Fruit fly (Drosophila melanogaster): ENCODE measurements around the gene CG6296.

Gene CG6296

dm6 chr3R:26953478-26953874 is 51.8 kb downstream of the CG6296 start:
- TF ChIP-seq CG7368 (GFP tag; optimal IDR thresholded peaks at IDR 0.05) (peak; percentile 94), Ets96B (tag; optimal IDR thresholded peaks at IDR 0.05) (peak; percentile 91), dac (GFP tag; optimal IDR thresholded peaks at IDR 0.05) (peak; percentile 95), esn (GFP tag; optimal IDR thresholded peaks at IDR 0.05) (peak; percentile 53), CG8119 (GFP tag; IDR thresholded peaks at IDR 0.05) (peak; percentile 97), eg (GFP tag; IDR thresholded peaks at IDR 0.05) (peak; percentile 93), Sox102F (GFP tag; optimal IDR thresholded peaks at IDR 0.05) (no peak), ss (GFP tag; optimal IDR thresholded peaks at IDR 0.05) (peak in 1 of 2 experiments; percentile 68), CG6163 (GFP tag; IDR thresholded peaks at IDR 0.05) (peak; percentile 87), Hr38 (GFP tag; optimal IDR thresholded peaks at IDR 0.05) (peak; percentile 73), CG6792 (GFP tag; optimal IDR thresholded peaks at IDR 0.05) (peak; percentile 81), Smox (GFP tag; optimal IDR thresholded peaks at IDR 0.05) (peak; percentile 74), lz (GFP tag; optimal IDR thresholded peaks at IDR 0.05) (peak; percentile 77), Lpt (GFP tag; optimal IDR thresholded peaks at IDR 0.05) (peak; percentile 89), CG11762 (GFP tag; optimal IDR thresholded peaks at IDR 0.05; ENCODE audit: insufficient read depth) (peak; percentile 95), CG16779 (tag; optimal IDR thresholded peaks at IDR 0.05) (peak; percentile 64), fd59A (GFP tag; optimal IDR thresholded peaks at IDR 0.05) (peak; percentile 90), pdm3 (GFP tag; optimal IDR thresholded peaks at IDR 0.05) (peak; percentile 97), fkh (GFP tag; optimal IDR thresholded peaks at IDR 0.05) (no peak), CG15336 (GFP tag; IDR thresholded peaks at IDR 0.05) (peak; percentile 96), CG11902 (GFP tag; optimal IDR thresholded peaks at IDR 0.05) (peak; percentile 72), CG31627 (GFP tag; optimal IDR thresholded peaks at IDR 0.05) (peak; percentile 81), CG4318 (GFP tag; optimal IDR thresholded peaks at IDR 0.05) (peak; percentile 93), fd85E (GFP tag; optimal IDR thresholded peaks at IDR 0.05) (peak; percentile 83), cyc (GFP tag; optimal IDR thresholded peaks at IDR 0.05) (peak; percentile 73), vri (GFP tag; optimal IDR thresholded peaks at IDR 0.05) (no peak), Hr39 (GFP tag; optimal IDR thresholded peaks at IDR 0.05) (peak; percentile 75), CG3919 (GFP tag; optimal IDR thresholded peaks at IDR 0.05) (peak; percentile 94), salr (GFP tag; optimal IDR thresholded peaks at IDR 0.05) (peak; percentile 93 to 97), CG8319 (GFP tag; optimal IDR thresholded peaks at IDR 0.05) (peak; percentile 90), CG10669 (GFP tag; optimal IDR thresholded peaks at IDR 0.05) (peak; percentile 94), Eip78C (GFP tag) (peak; percentile 99), Sox15 (GFP tag; optimal IDR thresholded peaks at IDR 0.05) (peak; percentile 88), CG3032 (tag; optimal IDR thresholded peaks at IDR 0.05) (peak; percentile 92), CG10631 (GFP tag; optimal IDR thresholded peaks at IDR 0.05) (peak; percentile 78), Hr4 (GFP tag; optimal IDR thresholded peaks at IDR 0.05) (peak; percentile 97), Ets21C (GFP tag; optimal IDR thresholded peaks at IDR 0.05) (peak; percentile 48), dsx (GFP tag; optimal IDR thresholded peaks at IDR 0.05; ENCODE audit: poor library complexity, severe bottlenecking) (peak; percentile 86), svp (GFP tag) (peak; percentile 84), CG8632 (GFP tag; optimal IDR thresholded peaks at IDR 0.05) (peak; percentile 78), CG11294 (GFP tag; IDR thresholded peaks at IDR 0.05) (peak; percentile 89), Blimp-1 (GFP tag; optimal IDR thresholded peaks at IDR 0.05) (no peak), topi (GFP tag; optimal IDR thresholded peaks at IDR 0.05) (peak; percentile 81), CG34406 (GFP tag; optimal IDR thresholded peaks at IDR 0.05) (peak; percentile 65), CG6854 (GFP tag; optimal IDR thresholded peaks at IDR 0.05) (no peak), Met (GFP tag; optimal IDR thresholded peaks at IDR 0.05) (peak; percentile 20), OdsH (GFP tag; optimal IDR thresholded peaks at IDR 0.05) (peak; percentile 97), CG6808 (GFP tag; optimal IDR thresholded peaks at IDR 0.05) (peak; percentile 87), acj6 (GFP tag; optimal IDR thresholded peaks at IDR 0.05) (peak; percentile 94), net (GFP tag; optimal IDR thresholded peaks at IDR 0.05) (peak; percentile 95), CG32006 (GFP tag; optimal IDR thresholded peaks at IDR 0.05) (peak; percentile 94), Sox14 (GFP tag; optimal IDR thresholded peaks at IDR 0.05) (peak; percentile 93)

Data from whole organism, prepupa.